Fruit fly (Drosophila melanogaster) whole organism, embryonic: Measurements from ENCODE around the gene CG3348.

Experiments
- Blimp-1 ChIP-seq: fragments of 200-800 bp; sonication (Bioruptor generic); optimal IDR thresholded peaks from 3 replicates; lab custom pipeline; 2018; ENCODE audit warnings: missing biosample characterization, missing genetic modification characterization, mild to moderate bottlenecking, moderate library complexity, missing genetic modification reagents
- BtbVII ChIP-seq: fragments of 200-800 bp; sonication (Bioruptor generic); optimal IDR thresholded peaks from 3 replicates; lab custom pipeline; 2017; ENCODE audit warnings: missing biosample characterization, mild to moderate bottlenecking, missing genetic modification characterization
- CG10209 ChIP-seq: fragments of 200-800 bp; sonication (Bioruptor generic); optimal IDR thresholded peaks from 3 replicates; lab custom pipeline; 2017; ENCODE audit warnings: missing biosample characterization, mild to moderate bottlenecking, missing genetic modification characterization, missing genetic modification reagents
- CG11560 ChIP-seq: fragments of 200-800 bp; sonication (Bioruptor generic); IDR thresholded peaks from 3 replicates; pipeline ENCODE4 v1.3.6; 2022; ENCODE audit warnings: missing biosample characterization, missing genetic modification characterization
- CG13287 ChIP-seq: fragments of 200-800 bp; sonication (Bioruptor generic); IDR thresholded peaks from 2 replicates; pipeline ENCODE4 v1.3.6; 2022; ENCODE audit warnings: missing biosample characterization, missing genetic modification characterization; ENCODE audit not compliant: partially characterized antibody
- CG16863 ChIP-seq: fragments of 200-800 bp; sonication (Bioruptor generic); optimal IDR thresholded peaks from 3 replicates; lab custom pipeline; 2016; ENCODE audit warnings: missing biosample characterization, missing genetic modification characterization
- CG31365 ChIP-seq: fragments of 200-800 bp; sonication (Bioruptor generic); optimal IDR thresholded peaks from 2 replicates; lab custom pipeline; 2018; ENCODE audit warnings: missing biosample characterization, mild to moderate bottlenecking, missing genetic modification characterization
- CG34376 ChIP-seq: fragments of 200-800 bp; sonication (Bioruptor generic); optimal IDR thresholded peaks from 2 replicates; lab custom pipeline; 2018; ENCODE audit warnings: missing biosample characterization, mild to moderate bottlenecking, missing genetic modification characterization
- CG3726 ChIP-seq: fragments of 200-800 bp; sonication (Bioruptor generic); IDR thresholded peaks from 3 replicates; pipeline ENCODE4, ENCODE4 v1.3.6; 2022; ENCODE audit warnings: missing biosample characterization, missing genetic modification characterization
- CG4820 ChIP-seq: fragments of 200-800 bp; sonication (Bioruptor generic); optimal IDR thresholded peaks from 3 replicates; lab custom pipeline; 2016; ENCODE audit warnings: missing biosample characterization, missing genetic modification characterization
- CG6791 ChIP-seq: fragments of 200-800 bp; sonication (Bioruptor generic); IDR thresholded peaks from 3 replicates; pipeline ENCODE4 v1.3.6; 2022; ENCODE audit warnings: missing biosample characterization, missing genetic modification characterization; ENCODE audit not compliant: partially characterized antibody
- CG7745 ChIP-seq: fragments of 200-800 bp; sonication (Bioruptor generic); optimal IDR thresholded peaks from 2 replicates; lab custom pipeline; 2018; ENCODE audit warnings: missing biosample characterization, mild to moderate bottlenecking, missing genetic modification characterization, moderate library complexity
- CG8478 ChIP-seq: fragments of >200 bp; optimal IDR thresholded peaks from 2 replicates; lab custom pipeline; 2018
- Dip2 ChIP-seq: fragments of 200-800 bp; sonication (Bioruptor generic); IDR thresholded peaks from 2 replicates; pipeline ENCODE4 v1.3.6; 2022; ENCODE audit warnings: missing biosample characterization, missing genetic modification characterization
- Doc2 ChIP-seq: fragments of 200-800 bp; sonication (Bioruptor generic); IDR thresholded peaks from 2 replicates; pipeline ENCODE4 v1.3.6; 2022; ENCODE audit warnings: missing biosample characterization, missing genetic modification characterization
- Dp ChIP-seq: fragments of 200-800 bp; sonication (Bioruptor generic); optimal IDR thresholded peaks from 2 replicates; lab custom pipeline; 2018; ENCODE audit warnings: missing biosample characterization, mild to moderate bottlenecking, missing genetic modification characterization, moderate library complexity
- E2f1 ChIP-seq: fragments of 200-800 bp; sonication (Bioruptor generic); IDR thresholded peaks from 2 replicates; pipeline ENCODE4 v1.3.6; 2022; ENCODE audit warnings: missing biosample characterization, missing genetic modification characterization
- Ets65A ChIP-seq: fragments of 200-800 bp; sonication (Bioruptor generic); peaks from one replicate; lab custom pipeline; 2016; ENCODE audit warnings: missing biosample characterization, missing genetic modification characterization
- H2.0 ChIP-seq: fragments of 200-800 bp; sonication (Bioruptor generic); IDR thresholded peaks from 2 replicates; pipeline ENCODE4 v1.3.6; 2022; ENCODE audit warnings: missing biosample characterization, missing genetic modification characterization
- HmgD ChIP-seq: fragments of 200-800 bp; sonication (Bioruptor generic); optimal IDR thresholded peaks from 3 replicates; lab custom pipeline; 2016; ENCODE audit warnings: missing biosample characterization, missing genetic modification characterization
- Hmx ChIP-seq: fragments of 200-800 bp; sonication (Bioruptor generic); optimal IDR thresholded peaks from 2 replicates; lab custom pipeline; 2016; ENCODE audit warnings: missing biosample characterization, missing genetic modification characterization
- Lim3 ChIP-seq: fragments of 200-800 bp; sonication (Bioruptor generic); IDR thresholded peaks from 2 replicates; pipeline ENCODE4 v1.3.6; 2022; ENCODE audit warnings: missing biosample characterization, missing genetic modification characterization
- Neu2 ChIP-seq: fragments of 200-800 bp; sonication (Bioruptor generic); optimal IDR thresholded peaks from 3 replicates; lab custom pipeline; 2016; ENCODE audit warnings: missing biosample characterization, missing genetic modification characterization, borderline replicate concordance
- Opbp ChIP-seq: fragments of 200-800 bp; sonication (Bioruptor generic); IDR thresholded peaks from 3 replicates; pipeline ENCODE4 v1.3.6; 2022; ENCODE audit warnings: missing biosample characterization, missing genetic modification characterization; ENCODE audit not compliant: partially characterized antibody
- Sin3A ChIP-seq: fragments of >200 bp; optimal IDR thresholded peaks from 2 replicates; lab custom pipeline; 2018
- Six4 ChIP-seq: fragments of 200-800 bp; sonication (Bioruptor generic); optimal IDR thresholded peaks from 2 replicates; lab custom pipeline; 2016; ENCODE audit warnings: missing biosample characterization, missing genetic modification characterization
- Sry-δ ChIP-seq: fragments of 200-800 bp; sonication (Bioruptor generic); optimal IDR thresholded peaks from 2 replicates; lab custom pipeline; 2016; ENCODE audit warnings: missing biosample characterization, missing genetic modification characterization
- Vsx1 ChIP-seq: fragments of 200-800 bp; sonication (Bioruptor generic); optimal IDR thresholded peaks from 2 replicates; lab custom pipeline; 2017; ENCODE audit warnings: missing biosample characterization, mild to moderate bottlenecking, missing genetic modification characterization, missing genetic modification reagents
- al ChIP-seq: fragments of 200-800 bp; sonication (Bioruptor generic); IDR thresholded peaks from 2 replicates; pipeline ENCODE4 v1.3.6; 2022; ENCODE audit warnings: missing biosample characterization, missing genetic modification characterization
- ase ChIP-seq: fragments of 200-800 bp; sonication (Bioruptor generic); IDR thresholded peaks from 3 replicates; pipeline ENCODE4 v1.3.6; 2022; ENCODE audit warnings: missing biosample characterization, missing genetic modification characterization
- ato ChIP-seq: fragments of 200-800 bp; sonication (Bioruptor generic); IDR thresholded peaks from 2 replicates; pipeline ENCODE4 v1.3.6; 2022; ENCODE audit warnings: missing biosample characterization, missing genetic modification characterization; ENCODE audit not compliant: partially characterized antibody
- cas ChIP-seq: fragments of 200-800 bp; sonication (Bioruptor generic); IDR thresholded peaks from 2 replicates; pipeline ENCODE4 v1.3.6; 2022; ENCODE audit warnings: missing biosample characterization, missing genetic modification characterization
- cwo ChIP-seq: fragments of 200-800 bp; sonication (Bioruptor generic); optimal IDR thresholded peaks from 3 replicates; lab custom pipeline; 2017; ENCODE audit warnings: missing biosample characterization, missing genetic modification characterization, mild to moderate bottlenecking, moderate library complexity, missing genetic modification reagents
- dmrt11E ChIP-seq: fragments of 200-800 bp; sonication (Bioruptor generic); optimal IDR thresholded peaks from 3 replicates; lab custom pipeline; 2018; ENCODE audit warnings: missing biosample characterization, mild to moderate bottlenecking, missing genetic modification characterization, moderate library complexity
- fd3F ChIP-seq: fragments of 200-800 bp; sonication (Bioruptor generic); optimal IDR thresholded peaks from 2 replicates; lab custom pipeline; 2018; ENCODE audit warnings: missing biosample characterization, mild to moderate bottlenecking, missing genetic modification characterization, moderate library complexity
- gro ChIP-seq: fragments of 200-800 bp; sonication (Bioruptor generic); optimal IDR thresholded peaks from 2 replicates; lab custom pipeline; 2016; ENCODE audit warnings: missing biosample characterization, missing genetic modification characterization
- gt ChIP-seq: fragments of 200-800 bp; sonication (Bioruptor generic); IDR thresholded peaks from 2 replicates; pipeline ENCODE4 v1.3.6; 2022; ENCODE audit warnings: missing biosample characterization, missing genetic modification characterization
- inv ChIP-seq: fragments of 200-800 bp; sonication (Bioruptor generic); IDR thresholded peaks from 2 replicates; pipeline ENCODE4 v1.3.6; 2022; ENCODE audit warnings: missing biosample characterization, missing genetic modification characterization; ENCODE audit not compliant: partially characterized antibody
- lmd ChIP-seq: fragments of 200-800 bp; sonication (Bioruptor generic); IDR thresholded peaks from 2 replicates; pipeline ENCODE4 v1.3.6; 2022; ENCODE audit warnings: missing biosample characterization, missing genetic modification characterization
- nmo ChIP-seq: fragments of 200-800 bp; sonication (Bioruptor generic); optimal IDR thresholded peaks from 2 replicates; lab custom pipeline; 2018; ENCODE audit warnings: missing biosample characterization, mild to moderate bottlenecking, missing genetic modification characterization, moderate library complexity
- nom ChIP-seq: fragments of 200-800 bp; sonication (Bioruptor generic); optimal IDR thresholded peaks from 2 replicates; lab custom pipeline; 2017; ENCODE audit warnings: missing biosample characterization, missing genetic modification characterization, mild to moderate bottlenecking, moderate library complexity, missing genetic modification reagents
- pnt ChIP-seq: fragments of 200-800 bp; sonication (Bioruptor generic); optimal IDR thresholded peaks from 3 replicates; lab custom pipeline; 2016; ENCODE audit warnings: missing biosample characterization, missing genetic modification characterization
- pros ChIP-seq: fragments of 200-800 bp; sonication (Bioruptor generic); optimal IDR thresholded peaks from 3 replicates; lab custom pipeline; 2019; ENCODE audit warnings: missing biosample characterization, mild to moderate bottlenecking, missing genetic modification characterization, moderate library complexity
- scrt ChIP-seq: fragments of 200-800 bp; sonication (Bioruptor generic); optimal IDR thresholded peaks from 2 replicates; lab custom pipeline; 2018; ENCODE audit warnings: missing biosample characterization, mild to moderate bottlenecking, missing genetic modification characterization, moderate library complexity
- sisA ChIP-seq: fragments of 200-800 bp; sonication (Bioruptor generic); IDR thresholded peaks from 2 replicates; pipeline ENCODE4 v1.3.6; 2022; ENCODE audit warnings: missing biosample characterization, missing genetic modification characterization
- slou ChIP-seq: fragments of 200-800 bp; sonication (Bioruptor generic); optimal IDR thresholded peaks from 3 replicates; lab custom pipeline; 2016; ENCODE audit warnings: missing biosample characterization, missing genetic modification characterization
- ssp ChIP-seq: fragments of 200-800 bp; sonication (Bioruptor generic); IDR thresholded peaks from 2 replicates; pipeline ENCODE4 v1.3.6; 2022; ENCODE audit warnings: missing biosample characterization, missing genetic modification characterization
- tin ChIP-seq: fragments of 200-800 bp; sonication (Bioruptor generic); optimal IDR thresholded peaks from 3 replicates; lab custom pipeline; 2016; ENCODE audit warnings: missing biosample characterization, missing genetic modification characterization
- tll ChIP-seq, 2 experiments: fragments of 200-800 bp in 1 of 2; fragments of >200 bp in 1 of 2; sonication (Bioruptor generic) in 1 of 2; optimal IDR thresholded peaks; 2 replicates each; lab custom pipeline; 2017 to 2019; ENCODE audit warnings: missing biosample characterization in 2 of 2, missing genetic modification characterization in 2 of 2, mild to moderate bottlenecking in 1 of 2, moderate library complexity in 1 of 2
- tna ChIP-seq: fragments of 200-800 bp; sonication (Bioruptor generic); IDR thresholded peaks from 2 replicates; pipeline ENCODE4 v1.3.6; 2022; ENCODE audit warnings: missing biosample characterization, missing genetic modification characterization; ENCODE audit not compliant: partially characterized antibody
- tx ChIP-seq: fragments of 200-800 bp; sonication (Bioruptor generic); optimal IDR thresholded peaks from 2 replicates; lab custom pipeline; 2016; ENCODE audit warnings: missing biosample characterization, missing genetic modification characterization
- z ChIP-seq: fragments of 200-800 bp; sonication (Bioruptor generic); IDR thresholded peaks from 3 replicates; pipeline ENCODE4 v1.3.6; 2022; ENCODE audit warnings: missing biosample characterization, missing genetic modification characterization

The CG3348 gene

DNA sequence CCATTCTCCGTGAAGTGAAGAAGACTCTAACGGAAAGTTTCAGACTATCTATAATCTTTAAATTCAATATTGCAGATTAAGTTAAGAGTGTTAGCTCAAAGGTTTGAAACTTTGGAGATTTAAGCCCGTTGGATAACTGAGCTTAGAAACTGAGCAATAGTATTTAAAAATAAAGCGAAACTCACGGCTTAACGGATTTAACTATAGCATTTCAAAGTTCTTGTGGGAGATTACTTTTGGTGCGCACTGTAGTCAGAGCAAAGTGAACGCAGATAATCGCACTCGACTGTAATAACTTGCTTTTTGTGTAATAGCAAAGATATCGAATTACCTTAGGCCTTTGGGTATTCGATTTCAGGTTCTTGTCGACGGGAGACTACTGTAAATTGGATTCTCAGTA lies 9.7 kb downstream of the CG3348 start, which contains the start of gene mrt (continued):
- TF ChIP-seq dmrt11E (tag; lab: Kevin White, UChicago) (peak; percentile 15), Sin3A (no peak), pros (no peak), CG31365 (tag; lab: Kevin White, UChicago) (no peak), CG4820 (GFP tag; lab: Kevin White, UChicago) (peak; percentile 14), tx (GFP tag; lab: Kevin White, UChicago) (peak; percentile 50), inv (GFP tag; lab: Robert Waterston, UW) (no peak), tna (GFP tag; lab: Robert Waterston, UW) (no peak), CG6791 (GFP tag; lab: Robert Waterston, UW) (0 out of 3 replicates have a peak, but pooled peaks have one; percentile 27), Sry-δ (GFP tag; lab: Kevin White, UChicago) (peak; percentile 14), gro (GFP tag; lab: Kevin White, UChicago) (peak; percentile 36), Doc2 (no peak), E2f1 (GFP tag; lab: Robert Waterston, UW) (no peak; the same call in 1 of the 2 replicates), HmgD (GFP tag; lab: Kevin White, UChicago) (no peak), cas (GFP tag; lab: Robert Waterston, UW) (no peak), al (peak; percentile 61; the same call in 1 of the 2 replicates), Opbp (GFP tag; lab: Robert Waterston, UW) (no peak), CG13287 (GFP tag; lab: Robert Waterston, UW) (no peak), Dip2 (GFP tag; lab: Robert Waterston, UW) (no peak), Dp (no peak), Ets65A (GFP tag; lab: Kevin White, UChicago) (peak; percentile 94), z (GFP tag; lab: Robert Waterston, UW) (no peak), CG3726 (GFP tag; lab: Robert Waterston, UW) (no peak), CG7745 (tag; lab: Kevin White, UChicago) (no peak), lmd (GFP tag; lab: Robert Waterston, UW) (peak; percentile 69), scrt (GFP tag; lab: Kevin White, UChicago) (peak; percentile 42), CG34376 (GFP tag; lab: Kevin White, UChicago) (peak; percentile 53), slou (GFP tag; lab: Kevin White, UChicago) (no peak), Hmx (GFP tag; lab: Kevin White, UChicago) (peak; percentile 0), CG11560 (tag; lab: Robert Waterston, UW) (peak; percentile 50; the same call in 1 of the 3 replicates), sisA (GFP tag; lab: Robert Waterston, UW) (peak; percentile 53), tll (GFP tag; optimal IDR thresholded peaks at IDR 0.05; lab: Kevin White, UChicago) (no peak), fd3F (GFP tag; lab: Kevin White, UChicago) (peak; percentile 54), ssp (GFP tag; lab: Robert Waterston, UW) (no peak), nom (no peak), Six4 (peak; percentile 36), nmo (GFP tag; lab: Kevin White, UChicago) (peak; percentile 43), gt (GFP tag; lab: Robert Waterston, UW) (no peak), Vsx1 (GFP tag; lab: Kevin White, UChicago) (no peak), CG16863 (GFP tag; lab: Kevin White, UChicago) (peak; percentile 38), CG8478 (lab: Kevin White, UChicago) (no peak), Lim3 (GFP tag; lab: Robert Waterston, UW) (no peak), BtbVII (no peak), Blimp-1 (GFP tag; lab: Kevin White, UChicago) (peak; percentile 11), cwo (peak; percentile 39), Neu2 (GFP tag; lab: Kevin White, UChicago) (no peak), ase (GFP tag; lab: Robert Waterston, UW) (no peak), H2.0 (no peak), ato (GFP tag; lab: Robert Waterston, UW) (no peak), tin (GFP tag; lab: Kevin White, UChicago) (peak; percentile 39), CG10209 (peak; percentile 18), pnt (GFP tag; lab: Kevin White, UChicago) (no peak)
